Worm (Caenorhabditis elegans) whole organism, L4/young adult: ENCODE measurements around the gene T16G1.6.
A peak's percentile ranks its signal among the peaks of the same experiment; 100 is the strongest.

Experiments used
- W03F9.2 ChIP-seq: fragments of 150-350 bp; optimal IDR thresholded peaks from 2 replicates; lab custom pipeline; 2014; ENCODE audit warnings: missing biosample characterization, missing genetic modification characterization
- dao-5 ChIP-seq: sonication (generic microtip); optimal IDR thresholded peaks from 2 replicates; lab custom pipeline; 2016; ENCODE audit warnings: missing genotype, missing genetic modification characterization, moderate library complexity, missing compliant biosample characterization
- him-1 ChIP-seq: sonication (generic microtip); optimal IDR thresholded peaks from 2 replicates; lab custom pipeline; 2016; ENCODE audit warnings: missing genotype, missing genetic modification reagents, missing genetic modification characterization, missing compliant biosample characterization

The T16G1.6 gene

ce11 chrV:12909544-12910157 lies 27.3 kb downstream of the T16G1.6 start, which contains the start of gene nid-1:
Gene nid-1, plus strand, starts transcription at chrV:12910107.
- no peak for TF ChIP-seq him-1 (tag; lab: Kevin White, UChicago)
- TF ChIP-seq W03F9.2 (tag; lab: Kevin White, UChicago), result peak; percentile 40
- TF ChIP-seq dao-5, result no peak

- TF ChIP-seq W03F9.2 (tag; lab: Kevin White, UChicago) (no peak), dao-5 (no peak), him-1 (tag; lab: Kevin White, UChicago) (no peak)
Measured at ce11 chrV:12908614-12909013, 28.4 kb downstream of the T16G1.6 start.

ce11 chrV:12907436-12907835 lies 29.5 kb downstream of the T16G1.6 start:
- TF ChIP-seq dao-5 (no peak), him-1 (tag; lab: Kevin White, UChicago) (no peak), W03F9.2 (tag; lab: Kevin White, UChicago) (no peak)

ce11 chrV:12906732-12907131 lies 30.2 kb downstream of the T16G1.6 start, which contains the start of gene ttr-29:
Gene ttr-29, minus strand, starts transcription at chrV:12906832.
- no peak for TF ChIP-seq dao-5
- TF ChIP-seq W03F9.2 (tag; lab: Kevin White, UChicago), result no peak
- TF ChIP-seq him-1 (tag; lab: Kevin White, UChicago), result no peak

ce11 chrV:12905074-12905473 lies 31.9 kb downstream of the T16G1.6 start, which contains the start of gene ttr-28:
Gene ttr-28, minus strand, starts transcription at chrV:12905174.
- TF ChIP-seq dao-5 (no peak), W03F9.2 (tag; lab: Kevin White, UChicago) (no peak), him-1 (tag; lab: Kevin White, UChicago) (no peak)

ce11 chrV:12904054-12904453 lies 32.9 kb downstream of the T16G1.6 start, which contains the start of gene ttr-27:
Gene ttr-27, minus strand, starts transcription at chrV:12904098.
- TF ChIP-seq dao-5 (no peak), him-1 (tag; lab: Kevin White, UChicago) (no peak), W03F9.2 (tag; lab: Kevin White, UChicago) (no peak)

ce11 chrV:12901301-12901700 lies 35.7 kb downstream of the T16G1.6 start:
- TF ChIP-seq him-1 (tag; lab: Kevin White, UChicago) (no peak), dao-5 (no peak), W03F9.2 (tag; lab: Kevin White, UChicago) (no peak)

ce11 chrV:12898583-12899232 lies 38.3 kb downstream of the T16G1.6 start:
- TF ChIP-seq W03F9.2 (tag; lab: Kevin White, UChicago) (no peak), dao-5 (no peak), him-1 (tag; lab: Kevin White, UChicago) (no peak)

ce11 chrV:12897338-12897737 lies 39.6 kb downstream of the T16G1.6 start:
- TF ChIP-seq W03F9.2 (tag; lab: Kevin White, UChicago), result no peak
- no peak for TF ChIP-seq dao-5
- TF ChIP-seq him-1 (tag; lab: Kevin White, UChicago), result no peak

- TF ChIP-seq W03F9.2 (tag; lab: Kevin White, UChicago) (no peak), him-1 (tag; lab: Kevin White, UChicago) (no peak), dao-5 (no peak)
Measured at ce11 chrV:12896850-12897249, 40.1 kb downstream of the T16G1.6 start.

- TF ChIP-seq W03F9.2 (tag; lab: Kevin White, UChicago) (no peak), him-1 (tag; lab: Kevin White, UChicago) (no peak), dao-5 (no peak)
Measured at ce11 chrV:12895772-12896171, 41.2 kb downstream of the T16G1.6 start, which contains the start of gene ttbk-7. Gene ttbk-7, minus strand, starts transcription at chrV:12895872.

ce11 chrV:12885860-12886259 lies 51.1 kb downstream of the T16G1.6 start, which contains the start of gene glb-24:
Gene glb-24, minus strand, starts transcription at chrV:12885960.
- TF ChIP-seq dao-5 (no peak), W03F9.2 (tag; lab: Kevin White, UChicago) (no peak), him-1 (tag; lab: Kevin White, UChicago) (no peak)
